Fruit fly (Drosophila melanogaster): Measurements from ENCODE around the gene Ir85a.

DNA sequence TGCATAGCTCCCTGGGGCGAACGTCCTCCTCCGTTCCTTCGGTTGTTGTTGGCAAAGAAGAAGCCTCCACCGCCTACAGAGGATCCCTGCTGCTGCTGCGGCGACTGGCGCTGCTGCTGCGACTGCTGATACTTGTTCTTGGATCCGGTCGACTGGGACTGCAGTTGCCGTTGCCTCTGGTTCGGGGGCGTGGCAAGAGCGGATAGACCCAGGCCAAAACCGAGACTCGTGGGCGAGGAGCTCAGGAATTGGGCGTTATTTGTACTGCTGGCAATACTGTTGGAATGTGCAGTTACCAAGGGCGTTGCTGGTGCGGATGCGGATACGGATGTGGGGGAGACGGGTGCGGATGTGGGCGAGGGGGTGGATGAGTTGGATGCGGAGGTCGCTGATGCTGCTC, 23.8 kb downstream of the Ir85a start:
- TF ChIP-seq gl (tag; optimal IDR thresholded peaks at IDR 0.05) (no peak), CG34367 (tag; optimal IDR thresholded peaks at IDR 0.05) (no peak), CG4496 (GFP tag; IDR thresholded peaks at IDR 0.05) (no peak), CG15710 (tag; optimal IDR thresholded peaks at IDR 0.05) (no peak), rn (GFP tag; IDR thresholded peaks at IDR 0.05) (no peak), CG8301 (tag; optimal IDR thresholded peaks at IDR 0.05) (no peak), fd96Ca (GFP tag; IDR thresholded peaks at IDR 0.05) (no peak)

Measured in whole organism, pupa.